Fruit fly (Drosophila melanogaster) whole organism, prepupa: ENCODE measurements around the gene mAChR-B.

Experiments used
- Blimp-1 ChIP-seq: fragments of 200-800 bp; sonication (Bioruptor generic); optimal IDR thresholded peaks from 3 replicates; lab custom pipeline; 2017; ENCODE audit warnings: missing biosample characterization, missing genetic modification characterization, mild to moderate bottlenecking, moderate library complexity, missing genetic modification reagents
- CG10631 ChIP-seq: fragments of 200-800 bp; sonication (Bioruptor generic); optimal IDR thresholded peaks from 2 replicates; lab custom pipeline; 2016; ENCODE audit warnings: missing biosample characterization, missing genetic modification characterization
- CG10669 ChIP-seq: fragments of 200-800 bp; sonication (Bioruptor generic); optimal IDR thresholded peaks from 3 replicates; lab custom pipeline; 2018; ENCODE audit warnings: missing biosample characterization, mild to moderate bottlenecking, missing genetic modification characterization, moderate library complexity
- CG11294 ChIP-seq: fragments of 200-800 bp; sonication (Bioruptor generic); IDR thresholded peaks from 2 replicates; pipeline ENCODE4 v1.3.6; 2022; ENCODE audit warnings: missing biosample characterization, missing genetic modification characterization
- CG11902 ChIP-seq: fragments of 200-800 bp; sonication (Bioruptor generic); optimal IDR thresholded peaks from 3 replicates; lab custom pipeline; 2016; ENCODE audit warnings: missing biosample characterization, missing genetic modification characterization
- CG15336 ChIP-seq: fragments of 200-800 bp; sonication (Bioruptor generic); IDR thresholded peaks from 2 replicates; pipeline ENCODE4 v1.3.6; 2022; ENCODE audit warnings: missing biosample characterization, missing genetic modification characterization
- CG3032 ChIP-seq: fragments of 200-800 bp; optimal IDR thresholded peaks from 2 replicates; lab custom pipeline; 2019; ENCODE audit warnings: missing biosample characterization, mild to moderate bottlenecking, missing genetic modification characterization, moderate library complexity
- CG31627 ChIP-seq: fragments of 200-800 bp; sonication (Bioruptor generic); optimal IDR thresholded peaks from 3 replicates; lab custom pipeline; 2016; ENCODE audit warnings: missing biosample characterization, missing genetic modification characterization
- CG32006 ChIP-seq: fragments of 200-800 bp; sonication (Bioruptor generic); optimal IDR thresholded peaks from 3 replicates; lab custom pipeline; 2017; ENCODE audit warnings: missing biosample characterization, mild to moderate bottlenecking, missing genetic modification characterization
- CG34406 ChIP-seq: fragments of 200-800 bp; sonication (Bioruptor generic); optimal IDR thresholded peaks from 3 replicates; lab custom pipeline; 2016; ENCODE audit warnings: missing biosample characterization, missing genetic modification characterization
- CG3919 ChIP-seq: fragments of 200-800 bp; sonication (Bioruptor generic); optimal IDR thresholded peaks from 3 replicates; lab custom pipeline; 2016; ENCODE audit warnings: missing biosample characterization, missing genetic modification characterization
- CG4318 ChIP-seq: fragments of 200-800 bp; sonication (Bioruptor generic); optimal IDR thresholded peaks from 3 replicates; lab custom pipeline; 2017; ENCODE audit warnings: missing biosample characterization, mild to moderate bottlenecking, missing genetic modification characterization
- CG6163 ChIP-seq: fragments of 200-800 bp; sonication (Bioruptor generic); IDR thresholded peaks from 3 replicates; pipeline ENCODE4 v1.3.6; 2022; ENCODE audit warnings: missing biosample characterization, missing genetic modification characterization
- CG6792 ChIP-seq: fragments of 200-800 bp; sonication (Bioruptor generic); optimal IDR thresholded peaks from 3 replicates; lab custom pipeline; 2016; ENCODE audit warnings: missing biosample characterization, missing genetic modification characterization
- CG6854 ChIP-seq: fragments of 200-800 bp; sonication (Bioruptor generic); optimal IDR thresholded peaks from 2 replicates; lab custom pipeline; 2017; ENCODE audit warnings: missing biosample characterization, mild to moderate bottlenecking, missing genetic modification characterization
- CG7368 ChIP-seq: fragments of 200-800 bp; sonication (Bioruptor generic); optimal IDR thresholded peaks from 3 replicates; lab custom pipeline; 2016; ENCODE audit warnings: missing biosample characterization, missing genetic modification characterization
- CG8319 ChIP-seq: fragments of 200-800 bp; sonication (Bioruptor generic); optimal IDR thresholded peaks from 3 replicates; lab custom pipeline; 2016; ENCODE audit warnings: missing biosample characterization, missing genetic modification characterization
- CG8632 ChIP-seq: fragments of 200-800 bp; sonication (Bioruptor generic); optimal IDR thresholded peaks from 3 replicates; lab custom pipeline; 2016; ENCODE audit warnings: missing biosample characterization, missing genetic modification characterization
- Eip75B ChIP-seq: fragments of 200-800 bp; sonication (Bioruptor generic); optimal IDR thresholded peaks from 3 replicates; lab custom pipeline; 2016; ENCODE audit warnings: missing biosample characterization, missing genetic modification characterization
- Eip78C ChIP-seq: fragments of 200-800 bp; sonication (Bioruptor generic); peaks from one replicate; lab custom pipeline; 2016; ENCODE audit warnings: missing biosample characterization, missing genetic modification characterization
- Eip93F ChIP-seq: fragments of 200-800 bp; sonication (Bioruptor generic); optimal IDR thresholded peaks from 2 replicates; lab custom pipeline; 2016; ENCODE audit warnings: missing biosample characterization, mild to moderate bottlenecking, missing genetic modification characterization
- Ets21C ChIP-seq: fragments of 200-800 bp; sonication (Bioruptor generic); optimal IDR thresholded peaks from 3 replicates; lab custom pipeline; 2016; ENCODE audit warnings: missing biosample characterization, missing genetic modification characterization
- Ets96B ChIP-seq: fragments of 200-800 bp; optimal IDR thresholded peaks from 2 replicates; lab custom pipeline; 2019; ENCODE audit warnings: missing biosample characterization, mild to moderate bottlenecking, missing genetic modification characterization, moderate library complexity
- Gug ChIP-seq: fragments of 200-800 bp; sonication (Bioruptor generic); IDR thresholded peaks from 2 replicates; pipeline ENCODE4 v1.3.6; 2022; ENCODE audit warnings: missing biosample characterization, missing genetic modification characterization
- Hr39 ChIP-seq: fragments of 200-800 bp; sonication (Bioruptor generic); optimal IDR thresholded peaks from 2 replicates; lab custom pipeline; 2016; ENCODE audit warnings: missing biosample characterization, missing genetic modification characterization
- Hr4 ChIP-seq: fragments of 200-800 bp; sonication (Bioruptor generic); optimal IDR thresholded peaks from 3 replicates; lab custom pipeline; 2016; ENCODE audit warnings: missing biosample characterization, missing genetic modification characterization
- Lpt ChIP-seq: fragments of 200-800 bp; sonication (Bioruptor generic); optimal IDR thresholded peaks from 3 replicates; lab custom pipeline; 2016; ENCODE audit warnings: missing biosample characterization, missing genetic modification characterization
- OdsH ChIP-seq: fragments of 200-800 bp; sonication (Bioruptor generic); optimal IDR thresholded peaks from 3 replicates; lab custom pipeline; 2016; ENCODE audit warnings: missing biosample characterization, missing genetic modification characterization
- Smox ChIP-seq: fragments of 200-800 bp; sonication (Bioruptor generic); optimal IDR thresholded peaks from 3 replicates; lab custom pipeline; 2016; ENCODE audit warnings: missing biosample characterization, missing genetic modification characterization
- Sox14 ChIP-seq: fragments of 200-800 bp; sonication (Bioruptor generic); optimal IDR thresholded peaks from 3 replicates; lab custom pipeline; 2016; ENCODE audit warnings: missing biosample characterization, missing genetic modification characterization
- Sox15 ChIP-seq: fragments of 200-800 bp; sonication (Bioruptor generic); optimal IDR thresholded peaks from 3 replicates; lab custom pipeline; 2016; ENCODE audit warnings: missing biosample characterization, missing genetic modification characterization
- achi ChIP-seq: fragments of 200-800 bp; sonication (Bioruptor generic); optimal IDR thresholded peaks from 3 replicates; lab custom pipeline; 2016; ENCODE audit warnings: missing biosample characterization, missing genetic modification characterization
- cyc ChIP-seq: fragments of 200-800 bp; sonication (Bioruptor generic); optimal IDR thresholded peaks from 3 replicates; lab custom pipeline; 2016; ENCODE audit warnings: missing biosample characterization, missing genetic modification characterization
- dac ChIP-seq: fragments of 200-800 bp; sonication (Bioruptor generic); optimal IDR thresholded peaks from 2 replicates; lab custom pipeline; 2017; ENCODE audit warnings: missing biosample characterization, mild to moderate bottlenecking, missing genetic modification characterization
- esn ChIP-seq: fragments of 200-800 bp; sonication (Bioruptor generic); optimal IDR thresholded peaks from 2 replicates; lab custom pipeline; 2016; ENCODE audit warnings: missing biosample characterization, mild to moderate bottlenecking, missing genetic modification characterization, moderate library complexity
- fd59A ChIP-seq: fragments of 200-800 bp; sonication (Bioruptor generic); optimal IDR thresholded peaks from 2 replicates; lab custom pipeline; 2017; ENCODE audit warnings: missing biosample characterization, mild to moderate bottlenecking, missing genetic modification characterization, missing genetic modification reagents
- lz ChIP-seq: fragments of 200-800 bp; sonication (Bioruptor generic); optimal IDR thresholded peaks from 3 replicates; lab custom pipeline; 2016; ENCODE audit warnings: missing biosample characterization, missing genetic modification characterization
- net ChIP-seq: fragments of 200-800 bp; sonication (Bioruptor generic); optimal IDR thresholded peaks from 3 replicates; lab custom pipeline; 2016; ENCODE audit warnings: missing biosample characterization, missing genetic modification characterization
- pdm3 ChIP-seq: fragments of 200-800 bp; sonication (Bioruptor generic); optimal IDR thresholded peaks from 3 replicates; lab custom pipeline; 2016; ENCODE audit warnings: missing biosample characterization, missing genetic modification characterization
- salr ChIP-seq, 2 experiments: fragments of 200-800 bp; sonication (Bioruptor generic); optimal IDR thresholded peaks; 3 replicates each; lab custom pipeline; 2016 to 2018; ENCODE audit warnings: missing biosample characterization in 2 of 2, missing genetic modification characterization in 2 of 2, mild to moderate bottlenecking in 1 of 2
- spab ChIP-seq: fragments of 200-800 bp; sonication (Bioruptor generic); optimal IDR thresholded peaks from 2 replicates; lab custom pipeline; 2017; ENCODE audit warnings: missing biosample characterization, mild to moderate bottlenecking, missing genetic modification characterization, missing genetic modification reagents
- ss ChIP-seq, 2 experiments: fragments of 200-800 bp; sonication (Bioruptor generic); optimal IDR thresholded peaks; 2 replicates in 1 of 2; 3 replicates in 1 of 2; lab custom pipeline; 2017 to 2018; ENCODE audit warnings: mild to moderate bottlenecking in 2 of 2, missing biosample characterization in 2 of 2, missing genetic modification characterization in 2 of 2, moderate library complexity in 1 of 2
- svp ChIP-seq: fragments of 200-800 bp; sonication (Bioruptor generic); peaks from one replicate; lab custom pipeline; 2016; ENCODE audit warnings: missing biosample characterization, missing genetic modification characterization
- topi ChIP-seq: fragments of 200-800 bp; sonication (Bioruptor generic); optimal IDR thresholded peaks from 3 replicates; lab custom pipeline; 2016; ENCODE audit warnings: missing biosample characterization, missing genetic modification characterization
- vri ChIP-seq: fragments of 200-800 bp; sonication (Bioruptor generic); optimal IDR thresholded peaks from 3 replicates; lab custom pipeline; 2016; ENCODE audit warnings: missing biosample characterization, mild to moderate bottlenecking, missing genetic modification characterization

The mAChR-B gene

DNA sequence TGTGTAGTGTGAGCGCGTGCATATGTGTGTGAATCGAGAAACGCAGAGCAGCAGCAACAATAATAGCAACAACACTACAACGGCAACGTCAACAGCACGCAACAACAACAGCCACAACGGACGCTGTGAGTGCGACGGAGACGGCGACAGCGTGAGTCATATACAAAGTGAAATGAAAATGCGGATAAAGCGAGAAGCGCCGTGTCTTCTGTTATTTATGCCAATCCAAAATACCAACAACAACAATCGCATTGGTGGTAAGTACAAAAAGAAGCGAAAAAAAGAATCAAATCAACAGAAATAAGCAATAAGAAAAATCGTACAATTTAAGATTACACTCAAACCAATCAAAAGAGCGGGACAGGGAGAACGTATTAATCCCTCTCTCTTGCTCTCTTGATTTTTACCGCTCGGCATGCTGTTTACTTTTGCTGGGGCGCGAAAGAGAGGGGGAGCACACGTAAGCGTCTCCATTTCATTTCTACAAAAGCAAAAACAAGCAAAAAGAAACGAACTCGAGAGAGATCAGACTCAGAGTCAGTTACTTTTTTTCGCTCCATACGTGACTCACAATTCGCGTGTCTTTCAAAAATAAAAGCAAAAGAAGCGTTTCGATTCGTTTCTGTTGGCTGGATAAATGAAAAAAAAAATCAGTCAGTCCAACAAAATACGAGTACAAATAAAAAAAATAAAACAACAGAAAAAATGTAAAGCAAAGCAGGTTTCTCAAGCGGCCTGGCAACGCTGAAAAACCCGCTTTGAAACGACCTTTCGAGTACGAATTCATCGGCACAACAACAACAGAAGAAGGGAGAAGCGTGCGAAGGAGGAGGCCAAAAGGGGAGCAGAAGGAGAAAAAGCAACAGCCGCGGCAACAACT, 47.0 kb downstream of the mAChR-B start (continued):
- TF ChIP-seq net (GFP tag; lab: Kevin White, UChicago) (peak; percentile 99), lz (GFP tag; lab: Kevin White, UChicago) (peak; percentile 76), fd59A (GFP tag; lab: Kevin White, UChicago) (peak; percentile 92), svp (GFP tag; lab: Kevin White, UChicago) (peak; percentile 96), Lpt (GFP tag; lab: Kevin White, UChicago) (peak; percentile 90), Smox (GFP tag; lab: Kevin White, UChicago) (peak; percentile 88), CG32006 (peak; percentile 51), CG11902 (GFP tag; lab: Kevin White, UChicago) (no peak), cyc (GFP tag; lab: Kevin White, UChicago) (peak; percentile 76), CG8319 (GFP tag; lab: Kevin White, UChicago) (peak; percentile 91), dac (peak; percentile 78), ss (GFP tag; optimal IDR thresholded peaks at IDR 0.05; lab: Kevin White, UChicago) (peak; percentile 100), CG8632 (GFP tag; lab: Kevin White, UChicago) (peak; percentile 98), Ets21C (GFP tag; lab: Kevin White, UChicago) (peak; percentile 64), CG34406 (GFP tag; lab: Kevin White, UChicago) (peak; percentile 97), OdsH (GFP tag; lab: Kevin White, UChicago) (peak; percentile 86), CG10669 (GFP tag; lab: Kevin White, UChicago) (peak; percentile 98), vri (GFP tag; lab: Kevin White, UChicago) (peak; percentile 98), Ets96B (peak; percentile 97), Blimp-1 (GFP tag; lab: Kevin White, UChicago) (peak; percentile 83), Eip78C (peak; percentile 98), Sox15 (no peak), spab (peak; percentile 99), Eip75B (peak; percentile 97), CG11294 (GFP tag; lab: Robert Waterston, UW) (no peak), topi (peak; percentile 91), CG31627 (GFP tag; lab: Kevin White, UChicago) (peak; percentile 52), achi (GFP tag; lab: Kevin White, UChicago) (peak; percentile 93)

DNA sequence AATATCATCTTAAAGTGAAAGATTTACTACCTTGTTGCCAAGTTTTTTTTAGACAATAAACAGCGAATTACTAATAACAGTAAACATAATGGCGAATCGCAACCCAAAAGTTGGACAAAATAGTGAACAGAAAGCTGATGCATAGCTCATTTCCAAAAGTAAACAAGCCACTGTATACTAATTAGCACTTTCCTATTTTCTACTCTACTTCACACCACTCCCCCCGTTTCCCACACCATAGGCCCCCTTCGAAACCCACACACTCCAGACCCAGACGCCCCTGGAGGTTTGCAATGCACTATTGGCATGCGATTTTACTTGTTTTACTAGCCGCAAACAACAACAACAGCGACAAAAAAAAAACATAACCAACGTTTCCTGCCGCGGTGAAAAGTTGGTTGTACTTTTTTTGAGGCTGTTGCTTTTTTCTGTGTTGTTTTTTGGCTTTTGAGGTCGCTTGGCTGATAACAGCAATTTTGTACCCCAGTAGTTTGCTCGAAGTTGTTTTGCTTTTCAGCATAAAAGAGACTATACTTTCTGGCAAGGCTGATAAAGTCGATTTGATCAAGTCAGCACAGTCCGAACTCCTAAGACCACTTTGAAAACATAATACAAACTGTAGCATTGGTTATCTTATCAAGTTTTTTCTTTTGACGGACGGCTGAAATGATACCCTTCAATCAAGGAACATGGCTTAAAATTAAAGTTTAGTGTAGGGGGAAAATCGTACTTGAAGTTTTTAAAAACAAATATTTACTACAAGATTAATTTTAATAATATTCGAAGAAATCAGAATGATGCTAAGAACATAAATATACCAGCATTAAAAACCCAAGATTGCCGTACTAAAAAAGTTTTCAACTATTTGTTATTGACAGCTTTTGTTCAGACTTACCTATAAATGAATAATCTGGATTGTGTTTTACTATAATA, 48.1 kb downstream of the mAChR-B start:
- TF ChIP-seq topi (no peak), CG15336 (GFP tag; lab: Robert Waterston, UW) (no peak; the same call in 1 of the 2 replicates), ss (GFP tag; optimal IDR thresholded peaks at IDR 0.05; lab: Kevin White, UChicago) (peak; percentile 31 to 46), Gug (GFP tag; lab: Robert Waterston, UW) (no peak), esn (GFP tag; lab: Kevin White, UChicago) (no peak), Hr39 (GFP tag; lab: Kevin White, UChicago) (no peak), Hr4 (GFP tag; lab: Kevin White, UChicago) (peak; percentile 56), CG6854 (GFP tag; lab: Kevin White, UChicago) (no peak), CG34406 (GFP tag; lab: Kevin White, UChicago) (no peak), OdsH (GFP tag; lab: Kevin White, UChicago) (peak; percentile 60), CG3919 (peak; percentile 69), Ets96B (peak; percentile 8), CG10631 (peak; percentile 59), CG6792 (GFP tag; lab: Kevin White, UChicago) (peak; percentile 40), Eip93F (no peak), CG7368 (GFP tag; lab: Kevin White, UChicago) (no peak), pdm3 (GFP tag; lab: Kevin White, UChicago) (peak; percentile 38), CG3032 (peak; percentile 47), net (GFP tag; lab: Kevin White, UChicago) (peak; percentile 0), CG11902 (GFP tag; lab: Kevin White, UChicago) (peak; percentile 63), Sox14 (GFP tag; lab: Kevin White, UChicago) (no peak), Blimp-1 (GFP tag; lab: Kevin White, UChicago) (no peak), lz (GFP tag; lab: Kevin White, UChicago) (no peak), salr (GFP tag; optimal IDR thresholded peaks at IDR 0.05; lab: Kevin White, UChicago) (peak in 1 of 2 experiments; percentile 21), CG4318 (peak; percentile 82), CG6163 (no peak; the same call in 2 of the 3 replicates), cyc (GFP tag; lab: Kevin White, UChicago) (no peak), Sox15 (peak; percentile 83), CG11294 (GFP tag; lab: Robert Waterston, UW) (no peak)
